Fruit fly (Drosophila melanogaster) whole organism, embryonic: ENCODE data around the gene CG5810.

ENCODE experiments used
- Asciz ChIP-seq: fragments of 200-800 bp; sonication (Bioruptor generic); optimal IDR thresholded peaks from 2 replicates; lab custom pipeline; 2017; ENCODE audit warnings: missing biosample characterization, mild to moderate bottlenecking, missing genetic modification characterization, missing genetic modification reagents
- CG10147 ChIP-seq: fragments of 200-800 bp; sonication (Bioruptor generic); optimal IDR thresholded peaks from 2 replicates; lab custom pipeline; 2019; ENCODE audit warnings: missing biosample characterization, mild to moderate bottlenecking, missing genetic modification characterization, moderate library complexity
- CG12659 ChIP-seq: fragments of 200-800 bp; sonication (Bioruptor generic); optimal IDR thresholded peaks from 3 replicates; lab custom pipeline; 2017; ENCODE audit warnings: mild to moderate bottlenecking, missing biosample characterization, missing genetic modification reagents, missing genetic modification characterization
- CG13287 ChIP-seq: fragments of 200-800 bp; sonication (Bioruptor generic); IDR thresholded peaks from 2 replicates; pipeline ENCODE4 v1.3.6; 2022; ENCODE audit warnings: missing biosample characterization, missing genetic modification characterization; ENCODE audit not compliant: partially characterized antibody
- CG1792 ChIP-seq: fragments of 200-800 bp; sonication (Bioruptor generic); optimal IDR thresholded peaks from 2 replicates; lab custom pipeline; 2016; ENCODE audit warnings: missing biosample characterization, missing genetic modification characterization
- CG2712 ChIP-seq: fragments of 200-800 bp; optimal IDR thresholded peaks from 3 replicates; lab custom pipeline; 2019; ENCODE audit warnings: missing biosample characterization, mild to moderate bottlenecking, missing genetic modification characterization, moderate library complexity
- CG30020 ChIP-seq: fragments of 200-800 bp; optimal IDR thresholded peaks from 2 replicates; lab custom pipeline; 2019; ENCODE audit warnings: missing biosample characterization, mild to moderate bottlenecking, missing genetic modification characterization, moderate library complexity
- CG32772 ChIP-seq: fragments of 200-800 bp; sonication (Bioruptor generic); IDR thresholded peaks from 2 replicates; pipeline ENCODE4 v1.3.6; 2022; ENCODE audit warnings: missing biosample characterization, missing genetic modification characterization
- CG3281 ChIP-seq: fragments of 200-800 bp; sonication (Bioruptor generic); optimal IDR thresholded peaks from 3 replicates; lab custom pipeline; 2017; ENCODE audit warnings: missing biosample characterization, mild to moderate bottlenecking, missing genetic modification characterization
- CG34376 ChIP-seq: fragments of 200-800 bp; sonication (Bioruptor generic); optimal IDR thresholded peaks from 2 replicates; lab custom pipeline; 2018; ENCODE audit warnings: missing biosample characterization, mild to moderate bottlenecking, missing genetic modification characterization
- CG34422 ChIP-seq: fragments of 200-800 bp; sonication (Bioruptor generic); IDR thresholded peaks from 3 replicates; pipeline ENCODE4 v1.3.6; 2022; ENCODE audit warnings: missing biosample characterization, missing genetic modification characterization
- CG6791 ChIP-seq: fragments of 200-800 bp; sonication (Bioruptor generic); IDR thresholded peaks from 3 replicates; pipeline ENCODE4 v1.3.6; 2022; ENCODE audit warnings: missing biosample characterization, missing genetic modification characterization; ENCODE audit not compliant: partially characterized antibody
- CG9437 ChIP-seq: fragments of 200-800 bp; sonication (Bioruptor generic); optimal IDR thresholded peaks from 2 replicates; lab custom pipeline; 2018; ENCODE audit warnings: missing biosample characterization, mild to moderate bottlenecking, missing genetic modification characterization
- Dll ChIP-seq: fragments of 200-800 bp; sonication (Bioruptor generic); IDR thresholded peaks from 4 replicates; pipeline ENCODE4 v1.3.6; 2022; ENCODE audit warnings: missing biosample characterization, missing genetic modification characterization; ENCODE audit not compliant: partially characterized antibody
- Doc3 ChIP-seq: fragments of 200-800 bp; sonication (Bioruptor generic); IDR thresholded peaks from 3 replicates; pipeline ENCODE4 v1.3.6; 2022; ENCODE audit warnings: missing biosample characterization, missing genetic modification characterization; ENCODE audit not compliant: partially characterized antibody
- Elba2 ChIP-seq: fragments of 200-800 bp; sonication (Bioruptor generic); optimal IDR thresholded peaks from 3 replicates; lab custom pipeline; 2016; ENCODE audit warnings: missing biosample characterization, missing genetic modification characterization
- HLH4C ChIP-seq: fragments of 200-800 bp; sonication (Bioruptor generic); IDR thresholded peaks from 3 replicates; pipeline ENCODE4 v1.3.6; 2022; ENCODE audit warnings: missing biosample characterization, missing genetic modification characterization; ENCODE audit not compliant: partially characterized antibody
- Jarid2 ChIP-seq: fragments of 200-800 bp; sonication (Bioruptor generic); optimal IDR thresholded peaks from 3 replicates; lab custom pipeline; 2017; ENCODE audit warnings: mild to moderate bottlenecking, missing biosample characterization, missing genetic modification reagents, missing genetic modification characterization
- Lhr ChIP-seq: fragments of 200-800 bp; sonication (Bioruptor generic); optimal IDR thresholded peaks from 3 replicates; lab custom pipeline; 2017; ENCODE audit warnings: mild to moderate bottlenecking, missing biosample characterization, missing genetic modification reagents, missing genetic modification characterization
- Nf-YB ChIP-seq: fragments of 200-800 bp; sonication (Bioruptor generic); optimal IDR thresholded peaks from 3 replicates; lab custom pipeline; 2019; ENCODE audit warnings: missing biosample characterization, mild to moderate bottlenecking, missing genetic modification characterization, moderate library complexity
- Sin3A ChIP-seq: fragments of >200 bp; optimal IDR thresholded peaks from 2 replicates; lab custom pipeline; 2018
- Stat92E ChIP-seq, 3 experiments: fragments of >200 bp in 2 of 3; fragments of 200-800 bp in 1 of 3; sonication (Bioruptor generic) in 1 of 3; optimal IDR thresholded peaks; 2 replicates each; lab custom pipeline; 2017 to 2019; ENCODE audit warnings: missing biosample characterization in 3 of 3, missing genetic modification characterization in 3 of 3, mild to moderate bottlenecking in 1 of 3, moderate library complexity in 1 of 3
- amos ChIP-seq: fragments of 200-800 bp; sonication (Bioruptor generic); IDR thresholded peaks from 2 replicates; pipeline ENCODE4 v1.3.6; 2022; ENCODE audit warnings: missing biosample characterization, missing genetic modification characterization; ENCODE audit not compliant: partially characterized antibody
- ato ChIP-seq: fragments of 200-800 bp; sonication (Bioruptor generic); IDR thresholded peaks from 2 replicates; pipeline ENCODE4 v1.3.6; 2022; ENCODE audit warnings: missing biosample characterization, missing genetic modification characterization; ENCODE audit not compliant: partially characterized antibody
- cg ChIP-seq: fragments of 200-800 bp; sonication (Bioruptor generic); optimal IDR thresholded peaks from 3 replicates; lab custom pipeline; 2019; ENCODE audit warnings: missing biosample characterization, mild to moderate bottlenecking, missing genetic modification characterization, moderate library complexity
- chinmo ChIP-seq: fragments of 200-800 bp; sonication (Bioruptor generic); IDR thresholded peaks from 4 replicates; pipeline ENCODE4 v1.3.6; 2022; ENCODE audit warnings: missing biosample characterization, missing genetic modification characterization; ENCODE audit not compliant: partially characterized antibody
- ci ChIP-seq: fragments of 200-800 bp; sonication (Bioruptor generic); IDR thresholded peaks from 3 replicates; pipeline ENCODE4 v1.3.6; 2022; ENCODE audit warnings: missing biosample characterization, missing genetic modification characterization
- corto ChIP-seq: fragments of 200-800 bp; sonication (Bioruptor generic); optimal IDR thresholded peaks from 2 replicates; lab custom pipeline; 2016; ENCODE audit warnings: missing biosample characterization, mild to moderate bottlenecking, missing genetic modification characterization, moderate library complexity
- eve ChIP-seq, 2 experiments: fragments of >200 bp; optimal IDR thresholded peaks; 2 replicates each; lab custom pipeline; 2017; ENCODE audit warnings: missing biosample characterization in 2 of 2, missing genetic modification characterization in 2 of 2
- exex ChIP-seq: fragments of 200-800 bp; sonication (Bioruptor generic); optimal IDR thresholded peaks from 4 replicates; lab custom pipeline; 2018; ENCODE audit warnings: missing biosample characterization, mild to moderate bottlenecking, missing genetic modification characterization, moderate library complexity
- h ChIP-seq: fragments of >200 bp; optimal IDR thresholded peaks from 2 replicates; lab custom pipeline; 2017
- hb ChIP-seq: fragments of 200-800 bp; sonication (Bioruptor generic); IDR thresholded peaks from 3 replicates; pipeline ENCODE4 v1.3.6; 2022; ENCODE audit warnings: missing biosample characterization, missing genetic modification characterization; ENCODE audit not compliant: partially characterized antibody
- insv ChIP-seq, 2 experiments: fragments of 200-800 bp; sonication (Bioruptor generic); optimal IDR thresholded peaks; 3 replicates each; lab custom pipeline; 2016 to 2018; ENCODE audit warnings: missing biosample characterization in 2 of 2, missing genetic modification characterization in 2 of 2
- kni ChIP-seq: fragments of 200-800 bp; sonication (Bioruptor generic); optimal IDR thresholded peaks from 3 replicates; lab custom pipeline; 2017; ENCODE audit warnings: mild to moderate bottlenecking, missing biosample characterization, missing genetic modification reagents, missing genetic modification characterization
- nom ChIP-seq: fragments of 200-800 bp; sonication (Bioruptor generic); optimal IDR thresholded peaks from 2 replicates; lab custom pipeline; 2017; ENCODE audit warnings: missing biosample characterization, missing genetic modification characterization, mild to moderate bottlenecking, moderate library complexity, missing genetic modification reagents
- onecut ChIP-seq: fragments of 200-800 bp; sonication (Bioruptor generic); IDR thresholded peaks from 2 replicates; pipeline ENCODE4 v1.3.6; 2022; ENCODE audit warnings: missing biosample characterization, missing genetic modification characterization
- sob ChIP-seq: fragments of 200-800 bp; sonication (Bioruptor generic); IDR thresholded peaks from 2 replicates; pipeline ENCODE4 v1.3.6; 2022; ENCODE audit warnings: missing biosample characterization, missing genetic modification characterization
- sqz ChIP-seq: fragments of 200-800 bp; sonication (Bioruptor generic); optimal IDR thresholded peaks from 3 replicates; lab custom pipeline; 2018; ENCODE audit warnings: missing biosample characterization, mild to moderate bottlenecking, missing genetic modification characterization
- stc ChIP-seq: fragments of 200-800 bp; sonication (Bioruptor generic); IDR thresholded peaks from 2 replicates; pipeline ENCODE4 v1.3.6; 2022; ENCODE audit warnings: missing biosample characterization, missing genetic modification characterization
- sug ChIP-seq: fragments of 200-800 bp; optimal IDR thresholded peaks from 2 replicates; lab custom pipeline; 2019; ENCODE audit warnings: missing biosample characterization, mild to moderate bottlenecking, missing genetic modification characterization, moderate library complexity
- tna ChIP-seq: fragments of 200-800 bp; sonication (Bioruptor generic); IDR thresholded peaks from 2 replicates; pipeline ENCODE4 v1.3.6; 2022; ENCODE audit warnings: missing biosample characterization, missing genetic modification characterization; ENCODE audit not compliant: partially characterized antibody
- twi ChIP-seq: fragments of 200-800 bp; optimal IDR thresholded peaks from 2 replicates; lab custom pipeline; 2019; ENCODE audit warnings: missing biosample characterization, mild to moderate bottlenecking, missing genetic modification characterization, moderate library complexity
- wdn ChIP-seq: fragments of 200-800 bp; sonication (Bioruptor generic); IDR thresholded peaks from 2 replicates; pipeline ENCODE4 v1.3.6; 2022; ENCODE audit warnings: missing biosample characterization, missing genetic modification characterization
- z ChIP-seq: fragments of 200-800 bp; sonication (Bioruptor generic); IDR thresholded peaks from 3 replicates; pipeline ENCODE4 v1.3.6; 2022; ENCODE audit warnings: missing biosample characterization, missing genetic modification characterization

Gene CG5810

dm6 chr3R:21155931-21156488, 7.6 kb upstream of the CG5810 start (continued):
- peak; percentile 65; the same call in 1 of the 3 replicates for TF ChIP-seq hb (GFP tag; lab: Robert Waterston, UW)
- TF ChIP-seq Elba2 (GFP tag; lab: Kevin White, UChicago) = peak; percentile 5
- TF ChIP-seq onecut (GFP tag; lab: Robert Waterston, UW) = no peak
- TF ChIP-seq CG9437 = peak; percentile 76
- peak; percentile 53; the same call in 1 of the 2 replicates for TF ChIP-seq tna (GFP tag; lab: Robert Waterston, UW)
- peak; percentile 76 for TF ChIP-seq HLH4C (GFP tag; lab: Robert Waterston, UW)
- no peak; the same call in 1 of the 2 replicates for TF ChIP-seq amos (GFP tag; lab: Robert Waterston, UW)
- TF ChIP-seq z (GFP tag; lab: Robert Waterston, UW) = no peak
- peak; percentile 53 for TF ChIP-seq CG12659
- TF ChIP-seq Lhr (GFP tag; lab: Kevin White, UChicago) = peak; percentile 94
- TF ChIP-seq ato (GFP tag; lab: Robert Waterston, UW) = peak; percentile 68
- 0 out of 4 replicates have a peak, but pooled peaks have one; percentile 65 for TF ChIP-seq chinmo (GFP tag; lab: Robert Waterston, UW)
- peak; percentile 72 to 97 for TF ChIP-seq insv (GFP tag; optimal IDR thresholded peaks at IDR 0.05; lab: Kevin White, UChicago)
- TF ChIP-seq CG13287 (GFP tag; lab: Robert Waterston, UW) = peak; percentile 77
- TF ChIP-seq CG1792 (GFP tag; lab: Kevin White, UChicago) = no peak
- peak; percentile 51; the same call in 2 of the 3 replicates for TF ChIP-seq CG6791 (GFP tag; lab: Robert Waterston, UW)

- 0 out of 3 replicates have a peak, but pooled peaks have one; percentile 18 for TF ChIP-seq CG34422
- TF ChIP-seq Stat92E (GFP tag; optimal IDR thresholded peaks at IDR 0.05; lab: Kevin White, UChicago) = no peak
- TF ChIP-seq CG34376 (GFP tag; lab: Kevin White, UChicago) = peak; percentile 30
- no peak for TF ChIP-seq CG2712 (tag; lab: Kevin White, UChicago)
- TF ChIP-seq CG30020 (tag; lab: Kevin White, UChicago) = no peak
- no peak for TF ChIP-seq Sin3A (lab: Kevin White, UChicago)
- TF ChIP-seq stc (GFP tag; lab: Robert Waterston, UW) = 0 out of 2 replicates have a peak, but pooled peaks have one; percentile 9
- TF ChIP-seq nom = peak; percentile 14
- peak; percentile 10 for TF ChIP-seq CG3281 (GFP tag; lab: Kevin White, UChicago)
- TF ChIP-seq Asciz (GFP tag; lab: Kevin White, UChicago) = no peak
- TF ChIP-seq CG32772 = no peak
- peak; percentile 29 for TF ChIP-seq sug
- peak; percentile 57 for TF ChIP-seq twi
- peak; percentile 37 for TF ChIP-seq sqz (GFP tag; lab: Kevin White, UChicago)
- TF ChIP-seq ci (GFP tag; lab: Robert Waterston, UW) = 0 out of 3 replicates have a peak, but pooled peaks have one; percentile 5
- peak; percentile 84 for TF ChIP-seq exex
- TF ChIP-seq eve (GFP tag; optimal IDR thresholded peaks at IDR 0.05; lab: Kevin White, UChicago) = peak in 1 of 2 experiments; percentile 61
- TF ChIP-seq corto (GFP tag; lab: Kevin White, UChicago) = peak; percentile 2
- no peak for TF ChIP-seq Doc3 (GFP tag; lab: Robert Waterston, UW)
- peak; percentile 8 for TF ChIP-seq Jarid2 (GFP tag; lab: Kevin White, UChicago)
- TF ChIP-seq CG10147 = no peak
- no peak for TF ChIP-seq h (lab: Kevin White, UChicago)
- peak; percentile 79 for TF ChIP-seq cg
- TF ChIP-seq sob (GFP tag; lab: Robert Waterston, UW) = 0 out of 2 replicates have a peak, but pooled peaks have one; percentile 16
- peak; percentile 60 for TF ChIP-seq kni
- TF ChIP-seq Dll (GFP tag; lab: Robert Waterston, UW) = 0 out of 4 replicates have a peak, but pooled peaks have one; percentile 6
- no peak for TF ChIP-seq Nf-YB (GFP tag; lab: Kevin White, UChicago)
- peak; percentile 93 for TF ChIP-seq Elba2 (GFP tag; lab: Kevin White, UChicago)
- no peak for TF ChIP-seq ato (GFP tag; lab: Robert Waterston, UW)
- no peak for TF ChIP-seq wdn
Measured at dm6 chr3R:21156572-21157480, 6.8 kb upstream of the CG5810 start.
